Fruit fly (Drosophila melanogaster): ENCODE measurements around the gene CG44261.
A peak's percentile ranks its signal among the peaks of the same experiment; 100 is the strongest.

CG44261 gene

DNA sequence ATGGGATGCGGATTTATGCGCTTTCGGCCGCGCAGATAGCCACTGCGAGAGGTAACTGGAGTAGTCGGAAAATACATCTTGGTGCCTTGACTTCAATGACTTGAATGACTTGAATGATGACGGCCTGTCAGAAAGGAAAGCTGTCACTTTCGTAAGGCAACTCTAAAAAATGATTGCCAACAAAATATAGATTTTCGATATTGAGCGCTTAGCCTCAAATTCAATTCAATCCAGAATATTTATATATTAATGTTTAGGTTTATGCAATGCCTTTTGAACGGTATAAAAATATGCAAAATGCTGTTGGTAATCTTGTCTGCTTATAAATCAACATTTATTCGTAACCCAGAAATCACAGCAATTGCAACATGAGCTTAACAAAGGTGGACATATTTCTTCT lies at the start of gene CG44261:
CG44261 (minus strand) TSS at position 101 of the 400 bp plus-strand sequence.
- no peak for TF ChIP-seq noc (tag; optimal IDR thresholded peaks at IDR 0.05)

DNA sequence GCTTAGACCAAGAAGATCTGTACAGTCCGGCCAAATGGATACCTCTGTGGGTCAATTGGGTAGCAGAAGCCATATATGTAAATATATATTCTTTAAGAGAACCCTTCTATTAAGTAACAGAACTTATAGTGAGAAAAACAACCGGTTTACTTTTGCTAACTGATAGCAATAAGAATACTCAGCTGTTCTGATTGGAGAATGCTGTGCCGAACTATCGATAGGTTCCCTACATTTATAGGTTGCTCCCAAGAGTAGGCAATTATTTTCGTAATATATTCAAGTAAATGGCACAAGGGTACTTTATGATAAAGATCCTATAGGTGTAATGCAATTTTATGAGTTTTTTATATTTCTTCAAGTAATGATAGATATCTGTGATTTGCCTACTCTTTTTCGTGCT lies 48.4 kb upstream of the CG44261 start, which contains the start of gene GstZ1:
GstZ1 (minus strand) TSS at position 174 of the 400 bp plus-strand sequence.
- no peak for TF ChIP-seq noc (tag; optimal IDR thresholded peaks at IDR 0.05)

DNA sequence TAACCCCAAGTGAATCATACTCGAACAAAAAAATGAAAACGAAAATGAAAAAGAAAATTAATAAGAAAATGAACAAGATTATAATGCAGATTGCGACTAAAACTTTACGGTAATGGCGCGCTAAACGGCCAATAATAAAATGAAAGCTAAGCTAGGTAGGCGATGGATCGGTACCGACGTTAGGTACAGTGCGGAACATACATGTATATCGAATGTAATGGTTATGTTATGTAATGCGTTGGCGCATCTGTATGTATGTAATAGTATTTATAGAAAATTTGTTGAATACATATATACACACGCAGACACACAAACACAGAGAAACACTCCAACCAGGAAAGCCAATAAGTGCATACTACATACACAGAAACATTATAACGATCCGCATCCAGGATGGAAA lies 47.0 kb upstream of the CG44261 start:
- TF ChIP-seq noc (tag; optimal IDR thresholded peaks at IDR 0.05), result no peak

DNA sequence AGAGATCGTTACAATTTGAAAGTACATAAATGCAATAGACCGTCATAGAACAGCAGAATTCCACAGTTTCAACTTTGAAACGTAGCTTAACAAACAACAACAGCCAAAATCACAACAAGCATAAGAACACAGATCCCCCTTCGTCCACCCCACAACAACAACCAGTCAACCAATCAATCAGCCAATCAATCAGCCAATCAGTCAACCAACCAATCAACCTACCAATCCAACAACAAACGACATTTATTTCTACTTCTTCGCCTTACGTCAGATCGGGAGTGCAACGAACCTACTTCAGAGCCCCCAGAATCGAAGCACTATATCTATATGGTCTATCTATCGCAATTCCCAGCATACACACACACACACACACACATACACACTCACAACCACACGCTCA lies 42.7 kb upstream of the CG44261 start:
- no peak for TF ChIP-seq noc (tag; optimal IDR thresholded peaks at IDR 0.05)

DNA sequence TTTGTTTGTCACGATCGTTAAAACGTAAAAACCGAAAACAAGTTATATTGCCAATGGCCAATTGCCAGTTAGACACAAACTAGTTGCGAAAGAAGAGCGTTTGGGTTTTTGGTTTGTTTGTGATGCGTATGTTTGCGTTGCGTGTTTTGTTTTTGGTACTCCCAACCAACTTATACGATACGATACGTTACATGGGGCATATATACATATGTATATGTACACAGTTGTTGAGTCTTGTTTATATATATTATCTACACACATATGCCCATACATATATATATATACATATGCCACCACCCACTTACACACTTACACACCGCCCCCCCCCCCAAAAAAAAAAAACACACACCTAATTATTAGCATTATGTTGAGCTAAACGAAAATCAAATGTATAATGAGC lies 40.4 kb upstream of the CG44261 start:
- no peak for TF ChIP-seq noc (tag; optimal IDR thresholded peaks at IDR 0.05)

DNA sequence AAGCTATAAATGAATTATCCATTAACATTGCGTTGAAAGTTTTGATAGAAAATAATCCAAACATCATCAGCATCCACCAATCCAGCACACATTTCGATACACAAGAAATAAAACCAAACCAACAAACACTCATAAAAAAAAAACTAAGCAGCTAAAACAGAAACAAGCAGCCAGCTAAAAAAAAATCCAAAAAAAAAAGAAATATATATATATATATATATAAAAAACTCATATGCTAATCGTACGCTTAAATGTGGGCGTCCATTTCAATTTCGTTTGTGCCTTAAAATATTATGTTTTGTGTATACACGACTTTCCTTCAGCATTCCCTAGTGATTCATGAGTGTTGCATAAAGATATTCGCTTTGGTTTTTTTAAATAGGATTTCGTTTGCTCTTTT lies 34.0 kb upstream of the CG44261 start:
- TF ChIP-seq noc (tag; optimal IDR thresholded peaks at IDR 0.05), result no peak

DNA sequence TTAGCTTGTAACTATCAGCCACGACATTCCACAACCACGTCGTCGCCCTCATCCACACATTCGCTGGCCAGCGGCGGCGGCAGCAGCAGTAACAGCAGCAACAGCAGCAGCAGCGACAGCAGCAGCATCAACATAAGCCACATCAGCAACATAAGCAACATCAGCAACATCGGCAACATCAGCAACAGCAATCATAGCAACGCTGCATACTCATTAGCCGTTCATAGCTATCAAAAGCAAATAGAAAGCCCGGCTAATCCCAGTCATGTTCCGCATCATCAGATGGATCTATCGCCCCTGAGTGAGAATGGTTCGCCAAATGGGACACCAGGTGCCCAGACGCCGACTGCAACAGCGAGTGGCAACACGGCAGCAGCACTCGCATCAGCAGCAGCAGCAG lies 33.2 kb upstream of the CG44261 start:
- no peak for TF ChIP-seq noc (tag; optimal IDR thresholded peaks at IDR 0.05)

DNA sequence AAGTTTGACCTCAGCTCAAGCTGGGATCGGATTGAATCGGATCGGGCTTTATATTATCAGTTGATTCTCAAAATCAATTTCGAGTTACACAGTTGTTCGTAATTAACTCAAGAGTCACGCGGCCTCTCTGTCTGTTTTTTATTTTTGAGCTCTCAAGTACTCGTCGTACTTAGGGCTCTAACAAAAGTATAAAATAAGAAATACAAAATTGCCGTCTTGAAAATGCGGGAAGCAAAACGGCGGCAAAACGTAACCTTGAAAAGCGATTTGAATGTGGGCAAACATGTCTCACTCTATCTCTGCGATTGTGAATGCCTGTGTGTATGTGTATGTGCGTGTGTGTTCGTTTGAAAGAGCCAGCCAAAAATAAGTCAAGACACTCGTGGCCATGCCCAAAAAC lies 29.6 kb upstream of the CG44261 start:
- no peak for TF ChIP-seq noc (tag; optimal IDR thresholded peaks at IDR 0.05)

DNA sequence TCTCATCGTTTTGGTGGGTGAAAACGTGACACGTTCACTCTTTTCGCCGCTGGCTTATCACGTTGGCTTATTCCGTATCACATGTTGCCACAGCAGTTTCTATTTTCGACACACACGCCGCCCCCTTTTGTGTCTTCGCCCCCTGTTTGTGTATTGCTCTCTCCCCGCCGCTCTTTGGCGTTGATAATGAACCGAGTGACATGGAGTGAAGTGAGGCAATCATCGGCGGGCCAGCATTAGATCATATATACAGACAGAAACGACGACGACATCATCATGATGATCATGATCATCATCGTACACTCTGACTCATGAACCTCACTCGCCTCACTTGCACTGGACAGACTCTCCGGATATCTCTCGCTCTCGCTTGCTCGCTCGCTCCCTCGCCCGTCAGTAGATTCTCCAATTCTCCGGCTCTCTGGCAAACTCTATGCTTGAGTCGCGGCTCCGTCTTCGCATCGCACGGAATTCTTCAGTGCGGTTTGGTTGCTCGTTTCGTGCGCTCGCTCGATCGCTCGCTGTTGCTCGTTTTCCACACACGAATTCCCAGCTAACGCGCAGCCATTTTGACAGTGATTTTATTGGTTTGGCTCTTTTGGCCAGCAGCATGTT lies 28.5 kb upstream of the CG44261 start:
- peak; percentile 38 for TF ChIP-seq noc (tag; optimal IDR thresholded peaks at IDR 0.05)

DNA sequence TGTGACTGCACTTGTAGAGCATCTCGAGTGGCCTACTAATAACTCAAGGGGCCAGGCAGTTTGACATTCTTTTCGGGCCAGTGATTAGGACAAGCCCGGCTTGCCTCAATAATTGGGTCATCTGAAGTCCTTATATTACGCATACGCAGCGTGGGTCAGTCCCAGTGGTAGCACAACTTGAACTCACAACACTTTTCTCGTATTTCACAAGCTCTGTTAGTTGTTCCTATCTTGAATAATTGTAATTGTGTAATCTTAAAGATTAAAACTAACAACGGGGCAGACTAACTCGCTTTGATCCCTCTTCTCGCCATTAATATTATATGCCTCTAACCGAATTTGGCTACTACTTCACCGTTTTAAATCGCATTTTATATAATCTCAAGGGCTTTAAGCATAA lies 27.9 kb upstream of the CG44261 start:
- no peak for TF ChIP-seq noc (tag; optimal IDR thresholded peaks at IDR 0.05)

DNA sequence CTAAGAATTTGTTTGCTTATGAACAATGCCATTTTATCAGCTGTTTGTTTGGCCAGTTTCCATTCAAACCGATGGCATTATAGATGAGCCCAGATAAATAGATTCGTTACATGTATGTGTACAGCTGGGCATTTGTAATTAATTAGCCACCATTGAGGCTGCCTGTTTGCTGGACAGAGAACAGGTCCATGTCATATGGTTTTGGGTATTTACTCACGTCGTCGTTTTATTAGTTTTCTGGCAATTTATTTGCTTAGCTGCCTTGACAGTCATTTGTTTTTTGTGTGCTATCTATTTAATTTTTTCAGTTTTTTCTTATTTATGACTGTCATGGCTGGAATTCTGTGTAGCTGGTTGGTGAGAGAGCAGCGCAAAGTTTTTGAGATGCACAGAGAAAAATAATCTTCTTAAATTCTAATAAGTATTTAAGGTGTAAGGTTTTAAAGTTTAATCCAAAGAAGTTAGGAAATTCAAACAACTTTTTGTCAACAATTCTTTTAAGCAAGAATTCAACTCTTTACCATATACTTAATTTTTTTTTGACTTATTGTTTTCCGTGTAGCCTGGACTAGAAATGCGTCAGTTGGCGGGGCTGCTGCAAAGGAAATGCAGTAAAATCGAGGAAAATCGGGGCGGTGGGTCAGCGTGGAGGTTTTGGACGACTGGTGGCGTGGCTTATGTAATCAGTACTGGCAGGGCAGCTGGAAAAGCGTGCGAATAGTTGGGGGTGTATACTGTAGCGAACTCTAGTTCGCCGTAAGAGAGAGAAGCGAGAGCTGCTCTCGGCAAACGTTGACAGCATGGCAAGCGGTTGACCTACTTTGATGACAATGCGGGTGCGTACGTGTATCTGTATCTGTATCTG lies 26.8 kb upstream of the CG44261 start:
- TF ChIP-seq noc (tag; optimal IDR thresholded peaks at IDR 0.05), result peak; percentile 91

DNA sequence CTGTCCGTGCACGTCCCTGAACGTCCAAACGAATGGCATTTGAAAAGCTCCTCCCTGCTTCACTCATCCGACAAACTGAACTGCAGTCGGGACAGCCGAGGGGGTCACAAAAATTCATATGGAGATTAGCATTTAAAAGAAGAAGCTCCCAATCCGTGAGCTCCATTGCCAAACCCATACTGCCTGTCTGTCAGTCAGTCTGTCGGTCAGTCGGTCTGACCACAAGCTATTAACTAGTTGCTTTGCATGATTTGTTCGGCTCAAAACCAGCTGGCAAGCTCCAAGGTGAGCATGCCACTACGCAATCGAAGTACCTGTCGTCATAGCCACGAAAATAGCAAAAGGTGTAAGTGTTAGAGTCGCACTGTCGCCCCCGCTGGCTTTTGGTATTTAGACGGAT lies 25.8 kb upstream of the CG44261 start:
- TF ChIP-seq noc (tag; optimal IDR thresholded peaks at IDR 0.05), result no peak

DNA sequence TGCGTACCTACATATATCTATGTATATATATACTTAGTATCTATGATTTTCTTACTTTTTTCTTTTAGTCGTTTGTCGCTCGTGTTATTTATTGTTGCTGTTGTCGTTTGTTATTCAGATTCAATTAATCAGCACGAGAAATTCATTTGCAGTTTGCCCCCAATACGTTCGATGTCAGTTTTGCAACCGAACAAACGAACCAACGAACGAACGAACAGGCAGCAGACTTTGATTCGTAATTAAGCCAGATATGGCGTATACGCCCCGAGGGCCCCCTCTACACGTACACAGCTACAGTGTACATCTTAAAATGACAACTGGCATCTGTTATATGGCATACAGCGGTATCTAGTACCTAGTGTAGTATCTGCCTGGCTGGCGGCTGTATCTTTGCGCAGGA lies 25.3 kb upstream of the CG44261 start:
- TF ChIP-seq noc (tag; optimal IDR thresholded peaks at IDR 0.05), result no peak

DNA sequence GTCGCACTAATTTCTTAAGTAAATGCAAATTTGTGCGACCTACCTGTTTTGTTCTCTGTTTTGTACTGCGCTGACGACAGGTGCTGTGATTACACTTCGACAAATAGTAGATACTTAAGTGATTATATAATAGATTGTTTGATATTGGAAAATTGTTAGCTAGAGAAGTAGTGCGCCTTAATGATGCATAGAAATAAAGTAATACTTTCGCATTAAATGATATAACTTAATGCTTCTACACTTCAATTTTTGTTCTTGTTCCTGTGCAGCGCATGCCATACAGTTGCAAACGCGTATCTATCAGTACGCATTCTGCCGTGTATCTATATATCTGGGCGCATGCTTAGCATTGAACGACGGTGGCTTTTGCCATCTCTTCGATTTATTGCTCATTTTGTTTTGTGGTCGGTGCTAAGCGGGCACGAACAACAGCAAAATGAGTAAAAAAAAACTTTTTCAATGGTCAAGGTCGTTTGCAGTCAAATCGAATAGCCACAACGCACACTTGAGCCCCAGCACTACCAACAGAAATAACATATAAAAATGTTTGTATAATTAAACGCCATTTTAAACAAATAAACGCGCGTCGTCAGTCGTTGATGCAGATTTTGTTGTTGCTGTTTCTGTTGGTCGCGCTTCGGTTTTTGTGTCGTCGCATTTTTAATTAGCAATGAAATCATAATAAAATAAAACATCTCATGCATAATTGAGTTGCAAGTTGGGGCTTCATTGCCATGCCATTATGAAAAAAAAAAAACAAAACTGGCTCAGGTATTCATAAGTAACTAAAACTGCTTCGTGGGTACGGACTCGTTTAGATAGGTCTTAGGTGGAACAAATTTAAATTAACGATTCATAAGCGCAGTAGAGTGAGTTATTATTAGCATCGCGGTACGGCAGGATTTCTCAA lies 22.6 kb upstream of the CG44261 start:
- TF ChIP-seq noc (tag; optimal IDR thresholded peaks at IDR 0.05), result peak; percentile 78

DNA sequence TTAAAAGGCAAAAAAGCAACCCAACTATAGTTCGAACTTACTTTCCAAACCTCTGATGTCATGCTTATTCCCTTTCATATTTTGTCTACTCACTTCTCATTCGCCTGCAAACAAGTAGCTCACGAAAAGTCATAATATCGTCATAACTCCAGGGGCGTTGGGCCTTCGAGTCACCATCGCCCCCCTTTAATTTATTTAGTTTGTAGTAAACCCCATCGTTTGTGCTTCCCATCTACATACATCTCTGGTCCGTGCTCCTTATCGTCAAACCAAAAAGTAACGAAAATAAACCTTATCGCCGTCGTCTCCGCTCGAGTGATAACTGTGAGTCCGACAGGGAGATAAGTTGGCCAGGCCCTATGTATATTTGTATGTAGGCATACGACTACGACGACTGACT lies 21.0 kb upstream of the CG44261 start:
- TF ChIP-seq noc (tag; optimal IDR thresholded peaks at IDR 0.05), result peak; percentile 90

DNA sequence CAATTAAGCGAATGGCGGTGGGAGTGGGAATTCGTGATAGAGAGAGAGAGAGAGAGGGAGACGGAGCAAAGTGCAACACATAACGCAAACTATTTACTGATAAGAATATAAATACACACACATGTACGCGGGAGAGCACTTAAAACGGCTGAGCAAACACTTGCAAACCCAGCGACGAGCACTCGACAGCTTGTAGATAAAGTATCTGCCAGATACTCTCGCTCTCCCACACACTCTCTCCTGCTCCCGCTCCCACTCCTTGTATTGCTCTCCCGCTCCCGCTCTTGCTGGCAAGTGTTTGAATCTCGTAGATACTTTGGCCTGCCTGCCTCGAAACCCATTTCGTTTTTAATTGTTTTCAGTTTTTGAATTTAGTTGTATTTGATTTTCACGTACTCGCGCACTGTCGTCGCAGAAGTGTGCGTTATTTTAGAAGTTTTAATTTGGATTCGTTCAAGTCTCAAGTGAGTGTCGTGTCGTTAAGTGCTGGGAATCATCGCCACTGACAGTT lies 20.3 kb upstream of the CG44261 start:
- no peak for TF ChIP-seq noc (tag; optimal IDR thresholded peaks at IDR 0.05)
